Worm (Caenorhabditis elegans): ENCODE measurements around the gene F55H2.8.
A peak's percentile ranks its signal among the peaks of the same experiment; 100 is the strongest.

- TF ChIP-seq unc-62 (GFP tag; optimal IDR thresholded peaks at IDR 0.05), result no peak
- peak; percentile 81 for TF ChIP-seq jun-1 (tag; optimal IDR thresholded peaks at IDR 0.05)
- TF ChIP-seq ceh-82 (tag; optimal IDR thresholded peaks at IDR 0.05), result peak; percentile 90 to 92 (median 92)
- TF ChIP-seq lin-13 (GFP tag; optimal IDR thresholded peaks at IDR 0.05), result peak; percentile 89
These were observed 7.9 kb downstream of the F55H2.8 start, which contains the start of the genes clu-1 and prp-40 for ce11 chrIII:9521410-9522090.

Data from whole organism, L1 larva.